Worm (Caenorhabditis elegans) whole organism, young adult: ENCODE results near the gene F15G9.2.

Source experiments
- D2030.7 ChIP-seq: fragments of 200-800 bp; sonication (Bioruptor generic); IDR thresholded peaks from 2 replicates; pipeline ENCODE4 v1.3.6; 2022; ENCODE audit warnings: missing genetic modification reagents, missing genetic modification characterization, missing compliant biosample characterization
- F37B4.10 ChIP-seq: fragments of 200-800 bp; sonication (Bioruptor generic); IDR thresholded peaks from 2 replicates; pipeline ENCODE4 v1.3.6; 2022; ENCODE audit warnings: missing genetic modification characterization, missing compliant biosample characterization
- F52B5.7 ChIP-seq: sonication (generic microtip); optimal IDR thresholded peaks from 2 replicates; lab custom pipeline; 2016; ENCODE audit warnings: mild to moderate bottlenecking, missing genetic modification characterization, missing compliant biosample characterization
- T26A5.8 ChIP-seq: sonication (generic microtip); optimal IDR thresholded peaks from 2 replicates; lab custom pipeline; 2016; ENCODE audit warnings: missing genetic modification characterization, missing compliant biosample characterization
- dox-1 ChIP-seq: fragments of 200-800 bp; sonication (Bioruptor generic); IDR thresholded peaks from 2 replicates; pipeline ENCODE4 v1.3.6; 2022; ENCODE audit warnings: missing genetic modification reagents, missing genetic modification characterization, missing compliant biosample characterization
- gei-17 ChIP-seq: fragments of 200-800 bp; sonication (Bioruptor generic); optimal IDR thresholded peaks from 2 replicates; lab custom pipeline; 2018; ENCODE audit warnings: mild to moderate bottlenecking, missing genetic modification characterization, missing compliant biosample characterization
- lin-40 ChIP-seq: sonication (generic microtip); optimal IDR thresholded peaks from 2 replicates; lab custom pipeline; 2016; ENCODE audit warnings: missing genetic modification characterization, mild to moderate bottlenecking, missing compliant biosample characterization, missing genotype, missing genetic modification reagents
- lsl-1 ChIP-seq: fragments of 200-800 bp; sonication (Bioruptor generic); optimal IDR thresholded peaks from 2 replicates; lab custom pipeline; 2018; ENCODE audit warnings: mild to moderate bottlenecking, missing genetic modification characterization, moderate library complexity, missing compliant biosample characterization
- madf-3 ChIP-seq: fragments of 200-800 bp; sonication (Bioruptor generic); IDR thresholded peaks from 2 replicates; pipeline ENCODE4 v1.3.6; 2022; ENCODE audit warnings: missing genetic modification reagents, missing genetic modification characterization, missing compliant biosample characterization
- mes-4 ChIP-seq: sonication (generic microtip); optimal IDR thresholded peaks from 2 replicates; lab custom pipeline; 2016; ENCODE audit warnings: missing genotype, missing genetic modification characterization, missing compliant biosample characterization
- nhr-120 ChIP-seq: fragments of 200-800 bp; sonication (Bioruptor generic); IDR thresholded peaks from 2 replicates; pipeline ENCODE4 v1.3.6; 2022; ENCODE audit warnings: missing genetic modification characterization, missing compliant biosample characterization
- snpc-4 ChIP-seq, 5 experiments: fragments of 150-350 bp in 1 of 5; sonication (generic microtip) in 4 of 5; optimal IDR thresholded peaks; 2 replicates each; lab custom pipeline; 2014 to 2018; ENCODE audit warnings: missing genetic modification characterization in 5 of 5, missing biosample characterization in 3 of 5, antibody characterized with exemption in 2 of 5, mild to moderate bottlenecking in 2 of 5, missing compliant biosample characterization in 2 of 5, missing genotype in 2 of 5, moderate library complexity in 2 of 5, missing genetic modification reagents in 1 of 5
- tbx-9 ChIP-seq: sonication (generic microtip); optimal IDR thresholded peaks from 2 replicates; lab custom pipeline; 2016; ENCODE audit warnings: borderline replicate concordance, missing genetic modification characterization, inconsistent platforms, missing compliant biosample characterization
- unc-62 ChIP-seq: fragments of 150-350 bp; optimal IDR thresholded peaks from 2 replicates; lab custom pipeline; 2014; ENCODE audit warnings: missing biosample characterization, missing genetic modification reagents, missing genetic modification characterization

DNA sequence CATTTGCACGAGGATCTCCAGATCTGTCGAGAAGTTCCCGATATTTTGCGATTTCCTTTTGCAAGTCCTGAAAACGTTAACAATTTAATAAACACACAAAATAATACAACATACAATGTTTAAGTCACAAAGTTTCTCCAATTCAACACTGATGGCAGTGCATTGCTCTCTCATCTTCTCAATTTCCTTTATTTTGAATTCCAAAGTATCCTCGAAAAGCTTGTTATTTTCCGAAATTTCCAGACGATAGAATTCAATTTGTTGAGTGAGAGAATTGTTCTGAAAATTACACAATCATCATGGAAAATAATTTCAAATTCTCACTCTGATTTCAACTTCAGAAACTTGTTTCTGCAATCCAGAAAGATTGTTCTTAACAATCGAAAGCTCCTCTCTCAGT, 35.6 kb downstream of the F15G9.2 start:
- no peak for TF ChIP-seq nhr-120
- TF ChIP-seq lsl-1 (GFP tag; lab: Kevin White, UChicago) = no peak
- TF ChIP-seq D2030.7 (GFP tag; lab: Robert Waterston, UW) = no peak
- no peak for TF ChIP-seq T26A5.8
- no peak for TF ChIP-seq snpc-4 (GFP tag; optimal IDR thresholded peaks at IDR 0.05; lab: Kevin White, UChicago)
- TF ChIP-seq snpc-4 (tag; optimal IDR thresholded peaks at IDR 0.05; lab: Kevin White, UChicago) = no peak
- TF ChIP-seq F52B5.7 (tag; lab: Kevin White, UChicago) = no peak
- no peak for TF ChIP-seq unc-62
- no peak for TF ChIP-seq dox-1 (GFP tag; lab: Robert Waterston, UW)
- TF ChIP-seq gei-17 (GFP tag; lab: Kevin White, UChicago) = no peak
- no peak for TF ChIP-seq F37B4.10 (GFP tag; lab: Robert Waterston, UW)
- TF ChIP-seq mes-4 (tag; lab: Kevin White, UChicago) = no peak
- no peak for TF ChIP-seq tbx-9 (tag; lab: Kevin White, UChicago)
- TF ChIP-seq lin-40 (tag; lab: Kevin White, UChicago) = no peak
- TF ChIP-seq madf-3 (GFP tag; lab: Robert Waterston, UW) = no peak
